Worm (Caenorhabditis elegans): ENCODE data around the gene mbk-2.

ce11 chrIV:13046848-13047247, 37.9 kb downstream of the mbk-2 start, which contains the start of gene scl-9:
- no peak for TF ChIP-seq snpc-4 (tag; optimal IDR thresholded peaks at IDR 0.05)
- TF ChIP-seq pha-4 (tag; optimal IDR thresholded peaks at IDR 0.05): no peak
- TF ChIP-seq mep-1 (tag; optimal IDR thresholded peaks at IDR 0.05): no peak
